Worm (Caenorhabditis elegans) whole organism, L1 larva: Measurements from ENCODE around the gene T01D1.8.

Experiments
- C04F5.9 ChIP-seq: sonication (generic microtip); optimal IDR thresholded peaks from 2 replicates; lab custom pipeline; 2016; ENCODE audit warnings: missing genetic modification characterization, missing compliant biosample characterization
- C16A3.4 ChIP-seq: fragments of 150-350 bp; optimal IDR thresholded peaks from 2 replicates; lab custom pipeline; 2014; ENCODE audit warnings: missing biosample characterization, missing genetic modification characterization
- C34B4.2 ChIP-seq: sonication (generic microtip); optimal IDR thresholded peaks from 2 replicates; lab custom pipeline; 2017; ENCODE audit warnings: mild to moderate bottlenecking, missing genetic modification characterization, missing compliant biosample characterization
- F16B12.6 ChIP-seq: fragments of 150-350 bp; optimal IDR thresholded peaks from 2 replicates; lab custom pipeline; 2014; ENCODE audit warnings: missing biosample characterization, missing genetic modification characterization
- alr-1 ChIP-seq: fragments of 200-800 bp; sonication (Bioruptor generic); optimal IDR thresholded peaks from 2 replicates; lab custom pipeline; 2018; ENCODE audit warnings: borderline replicate concordance, mild to moderate bottlenecking, missing genetic modification characterization, missing compliant biosample characterization
- blmp-1 ChIP-seq: fragments of 150-350 bp; optimal IDR thresholded peaks from 2 replicates; lab custom pipeline; 2014; ENCODE audit warnings: missing biosample characterization, missing genetic modification characterization
- ceh-82 ChIP-seq, 3 experiments: fragments of 150-350 bp in 1 of 3; sonication (generic microtip) in 2 of 3; optimal IDR thresholded peaks; 2 replicates each; lab custom pipeline; 2014 to 2017; ENCODE audit warnings: missing biosample characterization in 3 of 3, missing genetic modification characterization in 3 of 3
- ceh-88 ChIP-seq: fragments of 200-800 bp; sonication (Bioruptor generic); IDR thresholded peaks from 2 replicates; pipeline ENCODE4 v1.3.6; 2022; ENCODE audit warnings: missing genetic modification characterization, missing compliant biosample characterization
- ces-1 ChIP-seq: fragments of 150-350 bp; optimal IDR thresholded peaks from 2 replicates; lab custom pipeline; 2014; ENCODE audit warnings: missing biosample characterization, missing genetic modification reagents, missing genetic modification characterization
- dpl-1 ChIP-seq, 3 experiments: fragments of 150-350 bp in 2 of 3; sonication (generic microtip) in 1 of 3; optimal IDR thresholded peaks; 2 replicates each; lab custom pipeline; 2014 to 2017; ENCODE audit warnings: missing biosample characterization in 3 of 3, missing genetic modification characterization in 3 of 3, missing genetic modification reagents in 3 of 3
- dsc-1 ChIP-seq: sonication (generic microtip); optimal IDR thresholded peaks from 2 replicates; lab custom pipeline; 2016; ENCODE audit warnings: mild to moderate bottlenecking, missing genetic modification characterization, missing compliant biosample characterization
- efl-1 ChIP-seq, 4 experiments: fragments of 150-350 bp; optimal IDR thresholded peaks in 3 of 4; peaks in 1 of 4; 1 replicate in 1 of 4; 2 replicates in 3 of 4; lab custom pipeline; 2014; ENCODE audit warnings: missing biosample characterization in 2 of 4, missing genetic modification characterization in 2 of 4, missing genetic modification reagents in 2 of 4
- egl-13 ChIP-seq: sonication (generic microtip); optimal IDR thresholded peaks from 2 replicates; lab custom pipeline; 2016; ENCODE audit warnings: missing genotype, missing genetic modification reagents, missing genetic modification characterization, missing compliant biosample characterization
- elt-2 ChIP-seq: sonication (generic microtip); optimal IDR thresholded peaks from 2 replicates; lab custom pipeline; 2016; ENCODE audit warnings: missing genetic modification characterization, mild to moderate bottlenecking, inconsistent platforms, missing compliant biosample characterization, missing genetic modification reagents
- elt-3 ChIP-seq, 6 experiments: fragments of 150-350 bp in 1 of 6; sonication (generic microtip); optimal IDR thresholded peaks; 2 replicates each; lab custom pipeline; 2017 to 2018; ENCODE audit warnings: missing biosample characterization in 6 of 6, missing genetic modification characterization in 6 of 6, inconsistent platforms in 1 of 6
- ets-5 ChIP-seq: fragments of 200-800 bp; sonication (Bioruptor generic); IDR thresholded peaks from 2 replicates; pipeline ENCODE4 v1.3.6; 2022; ENCODE audit warnings: missing genetic modification characterization, missing compliant biosample characterization
- fkh-10 ChIP-seq: sonication (generic microtip); optimal IDR thresholded peaks from 2 replicates; lab custom pipeline; 2017; ENCODE audit warnings: missing biosample characterization, missing genetic modification reagents, missing genetic modification characterization
- fos-1 ChIP-seq: fragments of 150-350 bp; optimal IDR thresholded peaks from 2 replicates; lab custom pipeline; 2014; ENCODE audit warnings: missing biosample characterization, missing genetic modification characterization
- grh-1 ChIP-seq: fragments of 200-800 bp; sonication (Bioruptor generic); IDR thresholded peaks from 2 replicates; pipeline ENCODE4 v1.3.6; 2022; ENCODE audit warnings: missing genetic modification reagents, missing genetic modification characterization, missing compliant biosample characterization
- irx-1 ChIP-seq: sonication (generic microtip); optimal IDR thresholded peaks from 2 replicates; lab custom pipeline; 2016; ENCODE audit warnings: missing genetic modification characterization, missing compliant biosample characterization
- jun-1 ChIP-seq: fragments of 150-350 bp; optimal IDR thresholded peaks from 2 replicates; lab custom pipeline; 2014; ENCODE audit warnings: missing biosample characterization, missing genetic modification reagents, missing genetic modification characterization
- lin-14 ChIP-seq: fragments of 200-800 bp; sonication (Bioruptor generic); optimal IDR thresholded peaks from 2 replicates; lab custom pipeline; 2018; ENCODE audit warnings: mild to moderate bottlenecking, missing genetic modification characterization, moderate library complexity, missing compliant biosample characterization
- lin-35 ChIP-seq, 2 experiments: fragments of 150-350 bp; optimal IDR thresholded peaks; 2 replicates each; lab custom pipeline; 2014; ENCODE audit warnings: missing biosample characterization in 2 of 2, missing genetic modification characterization in 2 of 2, missing genetic modification reagents in 2 of 2
- lsy-2 ChIP-seq, 2 experiments: fragments of 150-350 bp; optimal IDR thresholded peaks; 2 replicates each; lab custom pipeline; 2014; ENCODE audit warnings: missing biosample characterization in 2 of 2, missing genetic modification characterization in 2 of 2
- mab-9 ChIP-seq: fragments of 200-800 bp; sonication (Bioruptor generic); IDR thresholded peaks from 2 replicates; pipeline ENCODE4 v1.3.6; 2022; ENCODE audit warnings: missing genetic modification reagents, missing genetic modification characterization, missing compliant biosample characterization
- mdl-1 ChIP-seq, 2 experiments: fragments of 150-350 bp; optimal IDR thresholded peaks; 2 replicates each; lab custom pipeline; 2014 to 2017; ENCODE audit warnings: missing biosample characterization in 2 of 2, missing genetic modification characterization in 2 of 2, inconsistent platforms in 1 of 2
- mep-1 ChIP-seq: fragments of 150-350 bp; optimal IDR thresholded peaks from 2 replicates; lab custom pipeline; 2014; ENCODE audit warnings: missing biosample characterization, missing genetic modification characterization
- nhr-12 ChIP-seq: sonication (generic microtip); optimal IDR thresholded peaks from 2 replicates; lab custom pipeline; 2017; ENCODE audit warnings: missing biosample characterization, missing genetic modification characterization
- nhr-20 ChIP-seq: sonication (generic microtip); optimal IDR thresholded peaks from 2 replicates; lab custom pipeline; 2016; ENCODE audit warnings: mild to moderate bottlenecking, missing genetic modification characterization, missing compliant biosample characterization
- nhr-237 ChIP-seq: fragments of 150-350 bp; optimal IDR thresholded peaks from 2 replicates; lab custom pipeline; 2014; ENCODE audit warnings: missing biosample characterization, missing genetic modification characterization
- nhr-47 ChIP-seq: sonication (generic microtip); optimal IDR thresholded peaks from 2 replicates; lab custom pipeline; 2016; ENCODE audit warnings: mild to moderate bottlenecking, missing genetic modification characterization, moderate library complexity, missing compliant biosample characterization
- nhr-77 ChIP-seq: fragments of 150-350 bp; optimal IDR thresholded peaks from 2 replicates; lab custom pipeline; 2014; ENCODE audit warnings: missing biosample characterization, missing genetic modification characterization
- nhr-85 ChIP-seq: sonication (generic microtip); peaks from one replicate; lab custom pipeline; 2016; ENCODE audit warnings: missing genetic modification characterization, inconsistent platforms, missing compliant biosample characterization
- nhr-90 ChIP-seq: sonication (generic microtip); optimal IDR thresholded peaks from 2 replicates; lab custom pipeline; 2016; ENCODE audit warnings: mild to moderate bottlenecking, missing genetic modification characterization, missing compliant biosample characterization; ENCODE audit not compliant: poor library complexity
- skn-1 ChIP-seq: fragments of 150-350 bp; optimal IDR thresholded peaks from 2 replicates; lab custom pipeline; 2014; ENCODE audit warnings: missing biosample characterization, missing genetic modification characterization
- snpc-4 ChIP-seq: fragments of 150-350 bp; optimal IDR thresholded peaks from 2 replicates; lab custom pipeline; 2014; ENCODE audit warnings: missing biosample characterization, missing genetic modification characterization
- sptf-1 ChIP-seq: fragments of 150-350 bp; optimal IDR thresholded peaks from 2 replicates; lab custom pipeline; 2014; ENCODE audit warnings: missing biosample characterization, missing genetic modification characterization
- swsn-7 ChIP-seq: sonication (generic microtip); optimal IDR thresholded peaks from 2 replicates; lab custom pipeline; 2016; ENCODE audit warnings: missing genetic modification characterization, missing compliant biosample characterization
- tbx-2 ChIP-seq: sonication (generic microtip); optimal IDR thresholded peaks from 2 replicates; lab custom pipeline; 2016; ENCODE audit warnings: missing genetic modification characterization, missing compliant biosample characterization
- unc-30 ChIP-seq: sonication (generic microtip); optimal IDR thresholded peaks from 2 replicates; lab custom pipeline; 2017; ENCODE audit warnings: missing biosample characterization, missing genetic modification characterization
- unc-62 ChIP-seq: fragments of 150-350 bp; optimal IDR thresholded peaks from 2 replicates; lab custom pipeline; 2014; ENCODE audit warnings: missing biosample characterization, missing genetic modification reagents, missing genetic modification characterization
- unc-86 ChIP-seq: sonication (generic microtip); optimal IDR thresholded peaks from 2 replicates; lab custom pipeline; 2016; ENCODE audit warnings: missing genetic modification characterization, missing compliant biosample characterization
- unc-98 ChIP-seq: fragments of 200-800 bp; sonication (Bioruptor generic); IDR thresholded peaks from 2 replicates; pipeline ENCODE4 v1.3.6; 2022; ENCODE audit warnings: missing genetic modification characterization, missing compliant biosample characterization
- vab-15 ChIP-seq: sonication (generic microtip); optimal IDR thresholded peaks from 2 replicates; lab custom pipeline; 2017; ENCODE audit warnings: missing genotype, mild to moderate bottlenecking, missing genetic modification characterization, missing compliant biosample characterization
- zag-1 ChIP-seq: fragments of 150-350 bp; optimal IDR thresholded peaks from 2 replicates; lab custom pipeline; 2014; ENCODE audit warnings: missing biosample characterization, missing genetic modification characterization
- ztf-11 ChIP-seq, 2 experiments: sonication (generic microtip); optimal IDR thresholded peaks; 2 replicates each; lab custom pipeline; 2016 to 2017; ENCODE audit warnings: missing genetic modification characterization in 2 of 2, missing biosample characterization in 1 of 2, missing compliant biosample characterization in 1 of 2
- ztf-4 ChIP-seq: fragments of 150-350 bp; optimal IDR thresholded peaks from 2 replicates; lab custom pipeline; 2014; ENCODE audit warnings: missing biosample characterization, missing genetic modification characterization

Gene T01D1.8

ce11 chrII:219846-220503, 33.4 kb downstream of the T01D1.8 start:
- TF ChIP-seq ztf-4 (tag; lab: Kevin White, UChicago), result no peak
- no peak for TF ChIP-seq efl-1 (optimal IDR thresholded peaks at IDR 0.05; lab: Kevin White, UChicago)
- TF ChIP-seq efl-1 (GFP tag; optimal IDR thresholded peaks at IDR 0.05 in 1 of 2; lab: Kevin White, UChicago), result peak in 1 of 2 experiments; percentile 56

DNA sequence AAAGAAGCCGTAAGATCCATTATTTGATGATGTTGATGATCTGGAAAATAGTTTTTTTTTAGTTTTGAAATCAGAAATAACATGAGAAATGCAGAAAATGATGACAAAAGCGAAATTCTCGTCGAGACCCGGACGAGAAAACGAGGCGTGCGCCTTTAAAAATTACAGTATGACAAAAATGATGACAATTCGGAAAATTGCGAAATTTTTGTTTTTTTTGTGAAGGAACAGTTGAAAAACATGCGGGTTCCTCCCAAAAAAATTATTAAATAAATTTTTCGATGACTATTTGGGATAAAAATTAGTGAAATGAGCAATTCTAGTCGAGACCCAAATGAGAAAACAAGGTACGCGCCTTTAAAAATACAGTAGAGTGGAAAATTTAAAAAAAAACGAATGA, 34.1 kb downstream of the T01D1.8 start, which contains the start of gene ubxn-3:
Gene ubxn-3, minus strand, starts transcription at position 66 of the 400 bp plus-strand sequence.
- TF ChIP-seq skn-1 (tag; lab: Kevin White, UChicago) (peak; percentile 87), snpc-4 (tag; lab: Kevin White, UChicago) (no peak)
- TF ChIP-seq, all 84 proteins: peak for 1

DNA sequence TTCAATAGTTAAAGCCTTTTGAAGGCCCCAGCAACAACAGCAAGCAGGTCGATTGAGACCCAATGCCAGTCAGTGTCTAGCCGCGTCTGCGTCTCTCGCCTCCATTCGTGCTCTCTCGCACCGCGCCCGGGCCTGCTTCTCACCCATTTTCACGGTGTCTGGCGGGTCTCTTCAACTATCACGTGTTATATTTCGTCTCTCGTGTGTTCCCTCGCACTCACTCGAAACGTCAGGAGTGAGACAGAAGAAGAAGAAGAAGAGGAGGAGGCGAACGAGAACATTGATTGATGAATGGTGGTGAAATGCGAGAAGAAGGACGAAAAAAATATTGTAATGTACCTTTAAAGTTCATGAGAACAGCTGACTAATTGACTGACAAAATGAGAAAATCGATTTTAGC, 34.7 kb downstream of the T01D1.8 start:
- TF ChIP-seq unc-86 (tag; lab: Kevin White, UChicago) (peak; percentile 68), jun-1 (tag; lab: Kevin White, UChicago) (peak; percentile 54), irx-1 (peak; percentile 52), sptf-1 (tag; lab: Kevin White, UChicago) (no peak), fos-1 (tag; lab: Kevin White, UChicago) (peak; percentile 38), nhr-20 (peak; percentile 79), ces-1 (GFP tag; lab: Kevin White, UChicago) (no peak), nhr-47 (peak; percentile 80), tbx-2 (tag; lab: Kevin White, UChicago) (peak; percentile 81), mab-9 (GFP tag; lab: Robert Waterston, UW) (no peak), ceh-88 (no peak), swsn-7 (peak; percentile 71), efl-1 (optimal IDR thresholded peaks at IDR 0.05; lab: Kevin White, UChicago) (peak; percentile 82 to 89), efl-1 (GFP tag; optimal IDR thresholded peaks at IDR 0.05 in 1 of 2; lab: Kevin White, UChicago) (peak; percentile 72 to 97), lin-35 (GFP tag; optimal IDR thresholded peaks at IDR 0.05; lab: Kevin White, UChicago) (peak; percentile 81 to 85), dpl-1 (GFP tag; optimal IDR thresholded peaks at IDR 0.05; lab: Kevin White, UChicago) (peak; percentile 58 to 78 (median 72)), nhr-77 (peak; percentile 25), zag-1 (tag; lab: Kevin White, UChicago) (no peak), blmp-1 (tag; lab: Kevin White, UChicago) (peak; percentile 35), C16A3.4 (tag; lab: Kevin White, UChicago) (peak; percentile 55), C04F5.9 (tag; lab: Kevin White, UChicago) (no peak), vab-15 (tag; lab: Kevin White, UChicago) (peak; percentile 20), F16B12.6 (tag; lab: Kevin White, UChicago) (peak; percentile 2), lsy-2 (tag; optimal IDR thresholded peaks at IDR 0.05; lab: Kevin White, UChicago) (peak; percentile 68 to 71), egl-13 (no peak), unc-62 (GFP tag; lab: Kevin White, UChicago) (no peak), alr-1 (no peak), nhr-237 (no peak), grh-1 (GFP tag; lab: Robert Waterston, UW) (no peak), C34B4.2 (tag; lab: Kevin White, UChicago) (no peak), ets-5 (GFP tag; lab: Robert Waterston, UW) (no peak), nhr-12 (tag; lab: Kevin White, UChicago) (no peak), unc-98 (no peak), nhr-90 (tag; lab: Kevin White, UChicago) (peak; percentile 70), lin-14 (GFP tag; lab: Kevin White, UChicago) (peak; percentile 96), fkh-10 (no peak), elt-2 (tag; lab: Kevin White, UChicago) (peak; percentile 5), dsc-1 (peak; percentile 48), unc-30 (tag; lab: Kevin White, UChicago) (no peak), ceh-82 (tag; optimal IDR thresholded peaks at IDR 0.05; lab: Kevin White, UChicago) (peak; percentile 52 to 69 (median 67)), ztf-4 (tag; lab: Kevin White, UChicago) (peak; percentile 83), ztf-11 (tag; optimal IDR thresholded peaks at IDR 0.05; lab: Kevin White, UChicago) (peak in 1 of 2 experiments; percentile 62), nhr-85 (peak; percentile 93), elt-3 (tag; optimal IDR thresholded peaks at IDR 0.05; lab: Kevin White, UChicago) (peak in 3 of 6 experiments; percentile 7 to 25 (median 15)), mdl-1 (tag; optimal IDR thresholded peaks at IDR 0.05; lab: Kevin White, UChicago) (peak; percentile 50 to 92), mep-1 (peak; percentile 77)
